Fruit fly (Drosophila melanogaster) Kc167 (cell line): ENCODE results near the gene CG8010.

Experiments used
- Myc ChIP-seq: fragments of >200 bp; optimal IDR thresholded peaks from 2 replicates; lab custom pipeline; 2017; ENCODE audit warnings: missing external identifiers
- Sin3A ChIP-seq: fragments of >200 bp; optimal IDR thresholded peaks from 2 replicates; lab custom pipeline; 2018; ENCODE audit warnings: missing external identifiers
- h ChIP-seq: fragments of >200 bp; optimal IDR thresholded peaks from 3 replicates; lab custom pipeline; 2018; ENCODE audit warnings: missing external identifiers
- psq ChIP-seq: fragments of >200 bp; optimal IDR thresholded peaks from 2 replicates; lab custom pipeline; 2017; ENCODE audit warnings: missing external identifiers

dm6 chrX:19289318-19289970 lies 20.7 kb upstream of the CG8010 start:
- no peak for TF ChIP-seq h (lab: Kevin White, UChicago)
- no peak for TF ChIP-seq Myc
- no peak for TF ChIP-seq psq (lab: Kevin White, UChicago)
- no peak for TF ChIP-seq Sin3A (lab: Kevin White, UChicago)
